Fruit fly (Drosophila melanogaster): ENCODE data around the gene snsl.

The snsl gene

DNA sequence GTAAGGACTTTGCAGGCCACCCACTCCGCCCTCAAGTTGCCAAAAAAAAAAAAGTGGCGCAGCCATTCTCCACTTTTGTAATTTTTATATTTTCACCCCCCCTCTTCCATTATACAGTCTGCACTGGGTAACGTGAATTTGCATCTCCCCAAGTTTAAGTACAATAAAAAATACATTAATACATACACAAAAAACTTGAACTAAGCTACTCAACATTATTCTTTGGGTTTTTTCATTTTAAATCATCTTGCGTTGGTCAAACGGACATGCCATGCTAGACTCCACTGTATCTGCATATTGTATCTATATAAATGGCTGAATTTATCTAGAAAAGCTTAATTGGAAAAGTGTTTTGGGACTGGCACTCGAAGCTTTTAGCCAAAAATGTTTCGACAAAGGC is 45.1 kb downstream of the snsl start (continued):
- TF ChIP-seq CG2199 (GFP tag; IDR thresholded peaks at IDR 0.05) (no peak), CG17912 (GFP tag; optimal IDR thresholded peaks at IDR 0.05) (no peak), PHDP (tag; optimal IDR thresholded peaks at IDR 0.05) (no peak), Oli (tag; optimal IDR thresholded peaks at IDR 0.05) (peak; percentile 6), Deaf1 (tag; optimal IDR thresholded peaks at IDR 0.05) (no peak), dan (GFP tag; IDR thresholded peaks at IDR 0.05) (no peak), Fer3 (tag; optimal IDR thresholded peaks at IDR 0.05) (peak; percentile 63), CG11723 (GFP tag; optimal IDR thresholded peaks at IDR 0.05) (no peak), CG12236 (GFP tag; optimal IDR thresholded peaks at IDR 0.05) (no peak), Trl (optimal IDR thresholded peaks at IDR 0.05) (no peak), Trl (GFP tag; optimal IDR thresholded peaks at IDR 0.05) (no peak), GATAe (GFP tag; conservative IDR thresholded peaks at IDR 0.05) (no peak), Asciz (GFP tag; optimal IDR thresholded peaks at IDR 0.05) (no peak), zfh1 (GFP tag; IDR thresholded peaks at IDR 0.05) (no peak), cwo (GFP tag; optimal IDR thresholded peaks at IDR 0.05) (peak; percentile 55), CG12942 (GFP tag; optimal IDR thresholded peaks at IDR 0.05) (no peak), CG10565 (GFP tag; optimal IDR thresholded peaks at IDR 0.05) (no peak), Usf (GFP tag; optimal IDR thresholded peaks at IDR 0.05) (no peak), Doc3 (GFP tag; IDR thresholded peaks at IDR 0.05; ENCODE audit: partially characterized antibody) (no peak), Awh (GFP tag; IDR thresholded peaks at IDR 0.05) (no peak), chif (GFP tag; optimal IDR thresholded peaks at IDR 0.05) (no peak), CG13775 (GFP tag; optimal IDR thresholded peaks at IDR 0.05) (no peak), mam (GFP tag; optimal IDR thresholded peaks at IDR 0.05) (peak; percentile 57), CG12071 (GFP tag; optimal IDR thresholded peaks at IDR 0.05) (peak; percentile 45), CG34224 (GFP tag; IDR thresholded peaks at IDR 0.05; ENCODE audit: partially characterized antibody) (no peak), CG10274 (GFP tag; optimal IDR thresholded peaks at IDR 0.05) (no peak), Ada2b (GFP tag; IDR thresholded peaks at IDR 0.05) (peak; percentile 39; the same call in 1 of the 2 replicates), NC2β (GFP tag; optimal IDR thresholded peaks at IDR 0.05) (no peak), fd96Cb (tag; optimal IDR thresholded peaks at IDR 0.05) (peak; percentile 38), sisA (GFP tag; IDR thresholded peaks at IDR 0.05) (peak; percentile 58), abd-A (tag; optimal IDR thresholded peaks at IDR 0.05) (no peak), CG10543 (GFP tag; optimal IDR thresholded peaks at IDR 0.05) (no peak), CG5245 (GFP tag; optimal IDR thresholded peaks at IDR 0.05) (no peak), ato (GFP tag; IDR thresholded peaks at IDR 0.05; ENCODE audit: partially characterized antibody) (no peak), CG4328 (GFP tag; optimal IDR thresholded peaks at IDR 0.05) (no peak), Mes4 (GFP tag; optimal IDR thresholded peaks at IDR 0.05) (no peak), ase (GFP tag; IDR thresholded peaks at IDR 0.05) (0 out of 3 replicates have a peak, but pooled peaks have one; percentile 39), CG12104 (GFP tag; optimal IDR thresholded peaks at IDR 0.05) (no peak), CG2202 (tag; optimal IDR thresholded peaks at IDR 0.05) (no peak), CG18476 (GFP tag; optimal IDR thresholded peaks at IDR 0.05) (no peak), CG12659 (GFP tag; optimal IDR thresholded peaks at IDR 0.05) (no peak), lbe (GFP tag; optimal IDR thresholded peaks at IDR 0.05) (no peak), Elba2 (GFP tag; optimal IDR thresholded peaks at IDR 0.05) (no peak), H15 (GFP tag; IDR thresholded peaks at IDR 0.05) (peak; percentile 67; the same call in 2 of the 3 replicates), CG12769 (tag; optimal IDR thresholded peaks at IDR 0.05) (no peak), CG9437 (GFP tag; optimal IDR thresholded peaks at IDR 0.05) (no peak), jigr1 (GFP tag; IDR thresholded peaks at IDR 0.05) (peak; percentile 33; the same call in 1 of the 3 replicates), eyg (GFP tag; optimal IDR thresholded peaks at IDR 0.05) (no peak), CG15601 (tag; optimal IDR thresholded peaks at IDR 0.05) (no peak), CG4707 (GFP tag; optimal IDR thresholded peaks at IDR 0.05) (no peak), Scr (GFP tag; IDR thresholded peaks at IDR 0.05; ENCODE audit: partially characterized antibody) (no peak)

All from whole organism, embryonic.